Worm (Caenorhabditis elegans) whole organism, late embryonic: ENCODE measurements around the gene F26F2.7.

Experiments
- ama-1 ChIP-seq: fragments of 150-350 bp; optimal IDR thresholded peaks from 2 replicates; lab custom pipeline; 2014
- ceh-30 ChIP-seq: fragments of 150-350 bp; optimal IDR thresholded peaks from 2 replicates; lab custom pipeline; 2014; ENCODE audit warnings: missing biosample characterization, missing genetic modification characterization
- ceh-9 ChIP-seq: sonication (generic microtip); optimal IDR thresholded peaks from 2 replicates; lab custom pipeline; 2016; ENCODE audit warnings: mild to moderate bottlenecking, missing genetic modification characterization, inconsistent platforms, missing compliant biosample characterization
- fkh-6 ChIP-seq: sonication (generic microtip); optimal IDR thresholded peaks from 2 replicates; lab custom pipeline; 2016; ENCODE audit warnings: missing genetic modification characterization, missing compliant biosample characterization
- hlh-15 ChIP-seq: sonication (generic microtip); optimal IDR thresholded peaks from 2 replicates; lab custom pipeline; 2016; ENCODE audit warnings: missing genetic modification characterization, missing compliant biosample characterization
- lin-11 ChIP-seq: fragments of 200-800 bp; sonication (Bioruptor generic); optimal IDR thresholded peaks from 2 replicates; lab custom pipeline; 2018; ENCODE audit warnings: mild to moderate bottlenecking, missing genetic modification characterization, missing compliant biosample characterization
- nfya-1 ChIP-seq: sonication (generic microtip); optimal IDR thresholded peaks from 2 replicates; lab custom pipeline; 2017; ENCODE audit warnings: missing genetic modification characterization, mild to moderate bottlenecking, missing compliant biosample characterization, antibody characterized with exemption, moderate library complexity
- pag-3 ChIP-seq: sonication (generic microtip); optimal IDR thresholded peaks from 2 replicates; lab custom pipeline; 2016; ENCODE audit warnings: missing compliant biosample characterization, missing genetic modification characterization, borderline replicate concordance
- sox-4 ChIP-seq: sonication (generic microtip); optimal IDR thresholded peaks from 2 replicates; lab custom pipeline; 2017; ENCODE audit warnings: mild to moderate bottlenecking, missing genetic modification characterization, inconsistent platforms, missing compliant biosample characterization
- tbx-7 ChIP-seq: sonication (generic microtip); optimal IDR thresholded peaks from 2 replicates; lab custom pipeline; 2016; ENCODE audit warnings: missing genotype, missing genetic modification characterization, missing compliant biosample characterization

- TF ChIP-seq nfya-1 (tag; lab: Kevin White, UChicago) (no peak), fkh-6 (no peak), ama-1 (lab: Kevin White, UChicago) (no peak), pag-3 (tag; lab: Kevin White, UChicago) (no peak), hlh-15 (tag; lab: Kevin White, UChicago) (no peak), lin-11 (tag; lab: Kevin White, UChicago) (no peak), ceh-30 (tag; lab: Kevin White, UChicago) (no peak), sox-4 (tag; lab: Kevin White, UChicago) (no peak), tbx-7 (tag; lab: Kevin White, UChicago) (no peak), ceh-9 (tag; lab: Kevin White, UChicago) (no peak)
Measured at ce11 chrV:20555120-20555519, 25.7 kb upstream of the F26F2.7 start, which contains the start of gene Y38H6C.21.
